Fruit fly (Drosophila melanogaster): ENCODE data around the gene CG7824.

Gene CG7824

dm6 chr3R:29834759-29835709 is 23.7 kb downstream of the CG7824 start, which contains the start of gene Atg16 (continued):
- TF ChIP-seq Dip3 (GFP tag; optimal IDR thresholded peaks at IDR 0.05) (no peak), pb (GFP tag; optimal IDR thresholded peaks at IDR 0.05) (no peak), zf30C (GFP tag; optimal IDR thresholded peaks at IDR 0.05) (no peak), CG8281 (tag; optimal IDR thresholded peaks at IDR 0.05) (no peak), CG7928 (GFP tag; optimal IDR thresholded peaks at IDR 0.05) (no peak), maf-S (GFP tag; optimal IDR thresholded peaks at IDR 0.05) (no peak), CG11695 (GFP tag; IDR thresholded peaks at IDR 0.05) (no peak), Rfx (GFP tag; IDR thresholded peaks at IDR 0.05) (peak; percentile 39; the same call in 1 of the 2 replicates), CG18619 (GFP tag; optimal IDR thresholded peaks at IDR 0.05) (no peak), Ptx1 (GFP tag; IDR thresholded peaks at IDR 0.05) (no peak), CG17186 (GFP tag; optimal IDR thresholded peaks at IDR 0.05) (no peak), CG11398 (GFP tag; optimal IDR thresholded peaks at IDR 0.05) (no peak), lbe (GFP tag; optimal IDR thresholded peaks at IDR 0.05) (peak; percentile 50), croc (GFP tag; conservative IDR thresholded peaks at IDR 0.05) (no peak), Trl (optimal IDR thresholded peaks at IDR 0.05) (no peak), Trl (GFP tag; optimal IDR thresholded peaks at IDR 0.05) (no peak), dm (GFP tag; optimal IDR thresholded peaks at IDR 0.05) (no peak), Hey (tag; optimal IDR thresholded peaks at IDR 0.05) (no peak), Nf-YB (GFP tag; optimal IDR thresholded peaks at IDR 0.05) (no peak), Chrac-16 (GFP tag; optimal IDR thresholded peaks at IDR 0.05) (no peak), gem (tag; optimal IDR thresholded peaks at IDR 0.05) (no peak), ttk (GFP tag; IDR thresholded peaks at IDR 0.05) (no peak), dmrt11E (tag; optimal IDR thresholded peaks at IDR 0.05) (no peak), da (GFP tag; optimal IDR thresholded peaks at IDR 0.05) (no peak), CG10321 (GFP tag; IDR thresholded peaks at IDR 0.05) (no peak), az2 (GFP tag; optimal IDR thresholded peaks at IDR 0.05) (no peak), hb (GFP tag; IDR thresholded peaks at IDR 0.05; ENCODE audit: partially characterized antibody) (peak; percentile 94), yki (optimal IDR thresholded peaks at IDR 0.05) (no peak), CG3163 (GFP tag; optimal IDR thresholded peaks at IDR 0.05) (no peak), Doc3 (GFP tag; IDR thresholded peaks at IDR 0.05; ENCODE audit: partially characterized antibody) (peak; percentile 92), crc (GFP tag; optimal IDR thresholded peaks at IDR 0.05) (no peak), CG5245 (GFP tag; optimal IDR thresholded peaks at IDR 0.05) (no peak), CG10366 (GFP tag; IDR thresholded peaks at IDR 0.05) (no peak), CG6175 (GFP tag; IDR thresholded peaks at IDR 0.05) (peak; percentile 18; the same call in 1 of the 3 replicates), knrl (GFP tag; IDR thresholded peaks at IDR 0.05; ENCODE audit: partially characterized antibody) (peak; percentile 93), wdn (GFP tag; IDR thresholded peaks at IDR 0.05) (no peak), CG7963 (GFP tag; IDR thresholded peaks at IDR 0.05; ENCODE audit: partially characterized antibody) (peak; percentile 91), CG14667 (GFP tag; IDR thresholded peaks at IDR 0.05) (no peak), CG6654 (GFP tag; optimal IDR thresholded peaks at IDR 0.05) (no peak), CG12155 (GFP tag; optimal IDR thresholded peaks at IDR 0.05) (no peak), CG11093 (GFP tag; IDR thresholded peaks at IDR 0.05) (no peak), CG8290 (GFP tag; optimal IDR thresholded peaks at IDR 0.05) (no peak), CG8290 (tag; optimal IDR thresholded peaks at IDR 0.05) (no peak), fd96Cb (tag; optimal IDR thresholded peaks at IDR 0.05) (no peak), CG7556 (GFP tag; optimal IDR thresholded peaks at IDR 0.05) (no peak), tio (GFP tag; optimal IDR thresholded peaks at IDR 0.05) (no peak), chinmo (GFP tag; IDR thresholded peaks at IDR 0.05; ENCODE audit: partially characterized antibody) (peak; percentile 97), CG12391 (tag; optimal IDR thresholded peaks at IDR 0.05) (no peak), Myb (GFP tag; optimal IDR thresholded peaks at IDR 0.05) (peak; percentile 90), CG32772 (GFP tag; IDR thresholded peaks at IDR 0.05) (no peak)
